Fruit fly (Drosophila melanogaster): ENCODE results near the gene CG33290.
A peak's percentile ranks its signal among the peaks of the same experiment; 100 is the strongest.

CG33290 gene

DNA sequence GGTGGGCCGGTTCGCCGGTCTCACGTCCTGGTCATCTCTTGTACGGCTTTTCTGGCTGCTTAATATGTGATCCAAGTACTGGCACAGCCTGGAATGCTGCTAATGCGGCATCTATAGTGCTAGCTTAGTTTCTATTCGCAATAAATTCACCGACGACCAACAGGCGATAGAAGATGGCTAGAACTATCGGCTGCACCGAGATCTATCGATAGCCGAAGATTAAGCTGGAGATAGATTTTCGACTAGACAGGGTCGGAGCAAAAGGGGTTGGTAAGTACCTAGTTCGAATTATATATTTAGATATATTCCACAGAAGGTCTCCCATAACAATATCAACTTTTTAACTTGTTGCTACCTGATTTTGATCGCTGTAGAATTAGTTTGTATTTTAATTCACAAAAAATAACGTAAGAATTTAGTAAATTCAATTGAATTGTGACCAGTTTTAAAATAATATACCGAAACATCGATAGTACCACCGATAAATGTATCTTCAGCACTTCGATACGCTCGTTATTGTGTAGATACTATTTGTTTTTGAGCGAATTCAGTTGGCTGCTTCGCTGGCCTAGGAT lies 34.7 kb upstream of the CG33290 start, which contains the start of the genes Glg1 and M6 (continued):
- peak; percentile 81 for TF ChIP-seq CG11504 (tag; optimal IDR thresholded peaks at IDR 0.05)
- TF ChIP-seq disco-r (GFP tag; optimal IDR thresholded peaks at IDR 0.05) = no peak
- 0 out of 3 replicates have a peak, but pooled peaks have one; percentile 29 for TF ChIP-seq C15 (GFP tag; IDR thresholded peaks at IDR 0.05)
- peak; percentile 44 for TF ChIP-seq CG18011 (GFP tag; optimal IDR thresholded peaks at IDR 0.05)
- no peak for TF ChIP-seq hkb (optimal IDR thresholded peaks at IDR 0.05)
- TF ChIP-seq hkb (GFP tag; IDR thresholded peaks at IDR 0.05) = peak; percentile 68
- TF ChIP-seq CG11085 (GFP tag; IDR thresholded peaks at IDR 0.05) = peak; percentile 36; the same call in 1 of the 2 replicates
- TF ChIP-seq ken (GFP tag; IDR thresholded peaks at IDR 0.05) = no peak
- no peak for TF ChIP-seq CG15479 (GFP tag; optimal IDR thresholded peaks at IDR 0.05)
- TF ChIP-seq Ada2b (GFP tag; IDR thresholded peaks at IDR 0.05) = peak; percentile 40; the same call in 1 of the 2 replicates
- TF ChIP-seq CG17359 (tag; optimal IDR thresholded peaks at IDR 0.05) = peak; percentile 40
- no peak; the same call in 1 of the 2 replicates for TF ChIP-seq CG31441 (GFP tag; IDR thresholded peaks at IDR 0.05)
- no peak for TF ChIP-seq Gsc (GFP tag; IDR thresholded peaks at IDR 0.05)
- no peak for TF ChIP-seq eyg (GFP tag; optimal IDR thresholded peaks at IDR 0.05)
- TF ChIP-seq grn (GFP tag; optimal IDR thresholded peaks at IDR 0.05) = peak; percentile 93
- peak; percentile 73 for TF ChIP-seq MBD-R2 (GFP tag; IDR thresholded peaks at IDR 0.05)
- peak; percentile 59 for TF ChIP-seq lbe (GFP tag; optimal IDR thresholded peaks at IDR 0.05)
- no peak for TF ChIP-seq wor (GFP tag; IDR thresholded peaks at IDR 0.05)
- peak; percentile 92 for TF ChIP-seq mld (GFP tag; IDR thresholded peaks at IDR 0.05; ENCODE audit: partially characterized antibody)
- TF ChIP-seq Ets65A (GFP tag) = peak; percentile 94
- peak; percentile 72 for TF ChIP-seq zen (tag; optimal IDR thresholded peaks at IDR 0.05)
- TF ChIP-seq Vsx1 (GFP tag; optimal IDR thresholded peaks at IDR 0.05) = no peak
- 0 out of 2 replicates have a peak, but pooled peaks have one; percentile 17 for TF ChIP-seq aop (GFP tag; IDR thresholded peaks at IDR 0.05)
- TF ChIP-seq Hr51 (GFP tag; optimal IDR thresholded peaks at IDR 0.05) = peak; percentile 55 to 62
- TF ChIP-seq trh (GFP tag; optimal IDR thresholded peaks at IDR 0.05) = peak; percentile 23
- no peak for TF ChIP-seq CG11093 (GFP tag; IDR thresholded peaks at IDR 0.05)
- TF ChIP-seq CG8765 (GFP tag; IDR thresholded peaks at IDR 0.05) = no peak
- peak; percentile 51 to 64 for TF ChIP-seq Pdp1 (GFP tag; optimal IDR thresholded peaks at IDR 0.05)
- TF ChIP-seq her (GFP tag; optimal IDR thresholded peaks at IDR 0.05) = no peak
- TF ChIP-seq CG9797 (GFP tag; optimal IDR thresholded peaks at IDR 0.05) = peak; percentile 37
- TF ChIP-seq CG4854 (GFP tag; optimal IDR thresholded peaks at IDR 0.05) = peak; percentile 32
- TF ChIP-seq MESR4 (GFP tag; optimal IDR thresholded peaks at IDR 0.05) = peak; percentile 58
- peak; percentile 74 for TF ChIP-seq CG17829 (tag; optimal IDR thresholded peaks at IDR 0.05)
- no peak for TF ChIP-seq Dfd (GFP tag; optimal IDR thresholded peaks at IDR 0.05)
- TF ChIP-seq CG43689 (GFP tag; IDR thresholded peaks at IDR 0.05) = no peak
- TF ChIP-seq fru (optimal IDR thresholded peaks at IDR 0.05) = no peak
- peak; percentile 65 for TF ChIP-seq Max (GFP tag; optimal IDR thresholded peaks at IDR 0.05)
- TF ChIP-seq ems (GFP tag; optimal IDR thresholded peaks at IDR 0.05) = peak; percentile 59
- TF ChIP-seq cg (GFP tag; optimal IDR thresholded peaks at IDR 0.05) = no peak
- peak; percentile 73 for TF ChIP-seq Hsf (GFP tag; optimal IDR thresholded peaks at IDR 0.05)
- TF ChIP-seq CG31224 (GFP tag; IDR thresholded peaks at IDR 0.05) = 0 out of 2 replicates have a peak, but pooled peaks have one; percentile 41
- TF ChIP-seq Kr (GFP tag; optimal IDR thresholded peaks at IDR 0.05) = no peak
- peak; percentile 43 for TF ChIP-seq CG4617 (GFP tag; optimal IDR thresholded peaks at IDR 0.05; ENCODE audit: borderline replicate concordance)
- peak; percentile 17; the same call in 1 of the 2 replicates for TF ChIP-seq sisA (GFP tag; IDR thresholded peaks at IDR 0.05)
- TF ChIP-seq bowl (GFP tag; IDR thresholded peaks at IDR 0.05) = no peak
- TF ChIP-seq CG9727 (GFP tag; optimal IDR thresholded peaks at IDR 0.05) = peak; percentile 67
- TF ChIP-seq CG2678 (tag; optimal IDR thresholded peaks at IDR 0.05) = peak; percentile 77
- peak; percentile 66; the same call in 3 of the 4 replicates for TF ChIP-seq Gug (GFP tag; IDR thresholded peaks at IDR 0.05)
- peak; percentile 62 for TF ChIP-seq CG8290 (GFP tag; optimal IDR thresholded peaks at IDR 0.05)
- TF ChIP-seq CG8290 (tag; optimal IDR thresholded peaks at IDR 0.05) = peak; percentile 63 to 74
- TF ChIP-seq Trl (optimal IDR thresholded peaks at IDR 0.05) = no peak
- TF ChIP-seq Trl (GFP tag; optimal IDR thresholded peaks at IDR 0.05) = peak; percentile 58

Data from whole organism, embryonic.